Fruit fly (Drosophila melanogaster) whole organism, embryonic: ENCODE results near the gene CG1463.

Source experiments
- Abd-B ChIP-seq: fragments of 200-800 bp; sonication (Bioruptor generic); optimal IDR thresholded peaks from 2 replicates; lab custom pipeline; 2018; ENCODE audit warnings: missing biosample characterization, mild to moderate bottlenecking, missing genetic modification characterization, moderate library complexity
- Asciz ChIP-seq: fragments of 200-800 bp; sonication (Bioruptor generic); optimal IDR thresholded peaks from 2 replicates; lab custom pipeline; 2017; ENCODE audit warnings: missing biosample characterization, mild to moderate bottlenecking, missing genetic modification characterization, missing genetic modification reagents
- Atf-2 ChIP-seq: fragments of 200-800 bp; sonication (Bioruptor generic); optimal IDR thresholded peaks from 2 replicates; lab custom pipeline; 2016; ENCODE audit warnings: missing biosample characterization, missing genetic modification characterization
- CG10274 ChIP-seq: fragments of 200-800 bp; sonication (Bioruptor generic); optimal IDR thresholded peaks from 3 replicates; lab custom pipeline; 2017; ENCODE audit warnings: missing biosample characterization, mild to moderate bottlenecking, missing genetic modification characterization
- CG12219 ChIP-seq: fragments of 200-800 bp; sonication (Bioruptor generic); optimal IDR thresholded peaks from 3 replicates; lab custom pipeline; 2018; ENCODE audit warnings: missing biosample characterization, mild to moderate bottlenecking, missing genetic modification characterization
- CG12236 ChIP-seq: fragments of 200-800 bp; sonication (Bioruptor generic); optimal IDR thresholded peaks from 2 replicates; lab custom pipeline; 2016; ENCODE audit warnings: missing biosample characterization, missing genetic modification characterization
- CG13424 ChIP-seq: fragments of 200-800 bp; sonication (Bioruptor generic); optimal IDR thresholded peaks from 2 replicates; lab custom pipeline; 2019; ENCODE audit warnings: missing biosample characterization, mild to moderate bottlenecking, missing genetic modification characterization, moderate library complexity
- CG14860 ChIP-seq: fragments of 200-800 bp; sonication (Bioruptor generic); IDR thresholded peaks from 3 replicates; pipeline ENCODE4 v1.3.6; 2022; ENCODE audit warnings: missing biosample characterization, missing genetic modification characterization; ENCODE audit not compliant: partially characterized antibody
- CG1647 ChIP-seq: fragments of 200-800 bp; sonication (Bioruptor generic); optimal IDR thresholded peaks from 3 replicates; lab custom pipeline; 2016; ENCODE audit warnings: missing biosample characterization, missing genetic modification characterization
- CG17912 ChIP-seq: fragments of 200-800 bp; sonication (Bioruptor generic); optimal IDR thresholded peaks from 2 replicates; lab custom pipeline; 2018; ENCODE audit warnings: missing biosample characterization, mild to moderate bottlenecking, missing genetic modification characterization
- CG2712 ChIP-seq: fragments of 200-800 bp; optimal IDR thresholded peaks from 3 replicates; lab custom pipeline; 2019; ENCODE audit warnings: missing biosample characterization, mild to moderate bottlenecking, missing genetic modification characterization, moderate library complexity
- CG30431 ChIP-seq: fragments of 200-800 bp; sonication (Bioruptor generic); optimal IDR thresholded peaks from 2 replicates; lab custom pipeline; 2017; ENCODE audit warnings: missing biosample characterization, missing genetic modification characterization
- CG31441 ChIP-seq: fragments of 200-800 bp; sonication (Bioruptor generic); IDR thresholded peaks from 2 replicates; pipeline ENCODE4 v1.3.6; 2022; ENCODE audit warnings: missing biosample characterization, missing genetic modification characterization
- CG3726 ChIP-seq: fragments of 200-800 bp; sonication (Bioruptor generic); IDR thresholded peaks from 3 replicates; pipeline ENCODE4, ENCODE4 v1.3.6; 2022; ENCODE audit warnings: missing biosample characterization, missing genetic modification characterization
- CG3847 ChIP-seq: fragments of 200-800 bp; sonication (Bioruptor generic); IDR thresholded peaks from 2 replicates; pipeline ENCODE4 v1.3.6; 2022; ENCODE audit warnings: missing biosample characterization, missing genetic modification characterization
- CG6272 ChIP-seq: fragments of 200-800 bp; sonication (Bioruptor generic); IDR thresholded peaks from 2 replicates; pipeline ENCODE4 v1.3.6; 2022; ENCODE audit warnings: missing biosample characterization, missing genetic modification characterization
- CG7271 ChIP-seq: fragments of 200-800 bp; sonication (Bioruptor generic); optimal IDR thresholded peaks from 2 replicates; lab custom pipeline; 2018; ENCODE audit warnings: missing biosample characterization, mild to moderate bottlenecking, missing genetic modification characterization, moderate library complexity
- Chrac-16 ChIP-seq: fragments of 200-800 bp; sonication (Bioruptor generic); optimal IDR thresholded peaks from 3 replicates; lab custom pipeline; 2016; ENCODE audit warnings: missing biosample characterization, missing genetic modification characterization
- Dip3 ChIP-seq: fragments of 200-800 bp; sonication (Bioruptor generic); optimal IDR thresholded peaks from 3 replicates; lab custom pipeline; 2016; ENCODE audit warnings: missing biosample characterization, missing genetic modification characterization
- ERR ChIP-seq: fragments of 200-800 bp; sonication (Bioruptor generic); optimal IDR thresholded peaks from 2 replicates; lab custom pipeline; 2016; ENCODE audit warnings: missing biosample characterization, missing genetic modification characterization
- Fer3 ChIP-seq: fragments of 200-800 bp; sonication (Bioruptor generic); optimal IDR thresholded peaks from 2 replicates; lab custom pipeline; 2018; ENCODE audit warnings: missing biosample characterization, mild to moderate bottlenecking, missing genetic modification characterization, moderate library complexity
- HLH4C ChIP-seq: fragments of 200-800 bp; sonication (Bioruptor generic); IDR thresholded peaks from 3 replicates; pipeline ENCODE4 v1.3.6; 2022; ENCODE audit warnings: missing biosample characterization, missing genetic modification characterization; ENCODE audit not compliant: partially characterized antibody
- Hand ChIP-seq: fragments of 200-800 bp; sonication (Bioruptor generic); optimal IDR thresholded peaks from 2 replicates; lab custom pipeline; 2017; ENCODE audit warnings: mild to moderate bottlenecking, missing biosample characterization, missing genetic modification reagents, missing genetic modification characterization
- HmgD ChIP-seq: fragments of 200-800 bp; sonication (Bioruptor generic); optimal IDR thresholded peaks from 3 replicates; lab custom pipeline; 2016; ENCODE audit warnings: missing biosample characterization, missing genetic modification characterization
- Hmr ChIP-seq: fragments of 200-800 bp; sonication (Bioruptor generic); optimal IDR thresholded peaks from 3 replicates; lab custom pipeline; 2017; ENCODE audit warnings: mild to moderate bottlenecking, missing biosample characterization, missing genetic modification reagents, missing genetic modification characterization
- Lim3 ChIP-seq: fragments of 200-800 bp; sonication (Bioruptor generic); IDR thresholded peaks from 2 replicates; pipeline ENCODE4 v1.3.6; 2022; ENCODE audit warnings: missing biosample characterization, missing genetic modification characterization
- Myb ChIP-seq: fragments of 200-800 bp; sonication (Bioruptor generic); optimal IDR thresholded peaks from 2 replicates; lab custom pipeline; 2016; ENCODE audit warnings: missing biosample characterization, missing genetic modification characterization
- NFAT ChIP-seq: fragments of 200-800 bp; sonication (Bioruptor generic); IDR thresholded peaks from 2 replicates; pipeline ENCODE4 v1.3.6; 2022; ENCODE audit warnings: missing biosample characterization, missing genetic modification characterization
- NfI ChIP-seq: fragments of 200-800 bp; sonication (Bioruptor generic); optimal IDR thresholded peaks from 3 replicates; lab custom pipeline; 2018; ENCODE audit warnings: missing biosample characterization, mild to moderate bottlenecking, missing genetic modification characterization, moderate library complexity
- Stat92E ChIP-seq, 3 experiments: fragments of >200 bp in 2 of 3; fragments of 200-800 bp in 1 of 3; sonication (Bioruptor generic) in 1 of 3; optimal IDR thresholded peaks; 2 replicates each; lab custom pipeline; 2017 to 2019; ENCODE audit warnings: missing biosample characterization in 3 of 3, missing genetic modification characterization in 3 of 3, mild to moderate bottlenecking in 1 of 3, moderate library complexity in 1 of 3
- YL-1 ChIP-seq: fragments of 200-800 bp; sonication (Bioruptor generic); optimal IDR thresholded peaks from 3 replicates; lab custom pipeline; 2017; ENCODE audit warnings: missing biosample characterization, mild to moderate bottlenecking, missing genetic modification characterization
- amos ChIP-seq: fragments of 200-800 bp; sonication (Bioruptor generic); IDR thresholded peaks from 2 replicates; pipeline ENCODE4 v1.3.6; 2022; ENCODE audit warnings: missing biosample characterization, missing genetic modification characterization; ENCODE audit not compliant: partially characterized antibody
- az2 ChIP-seq: fragments of 200-800 bp; sonication (Bioruptor generic); optimal IDR thresholded peaks from 3 replicates; lab custom pipeline; 2016; ENCODE audit warnings: missing biosample characterization, missing genetic modification characterization
- bab2 ChIP-seq: fragments of 200-800 bp; sonication (Bioruptor generic); optimal IDR thresholded peaks from 2 replicates; lab custom pipeline; 2016; ENCODE audit warnings: missing biosample characterization, missing genetic modification characterization
- br ChIP-seq: fragments of >200 bp; optimal IDR thresholded peaks from 2 replicates; lab custom pipeline; 2017
- cad ChIP-seq: fragments of >200 bp; optimal IDR thresholded peaks from 2 replicates; lab custom pipeline; 2017; ENCODE audit warnings: missing biosample characterization, missing genetic modification characterization
- crp ChIP-seq, 2 experiments: fragments of 200-800 bp; sonication (Bioruptor generic); optimal IDR thresholded peaks; 2 replicates in 1 of 2; 3 replicates in 1 of 2; lab custom pipeline; 2017; ENCODE audit warnings: missing biosample characterization in 2 of 2, missing genetic modification characterization in 2 of 2, mild to moderate bottlenecking in 1 of 2, moderate library complexity in 1 of 2
- grau ChIP-seq: fragments of 200-800 bp; optimal IDR thresholded peaks from 3 replicates; lab custom pipeline; 2019; ENCODE audit warnings: missing biosample characterization, mild to moderate bottlenecking, missing genetic modification characterization, moderate library complexity
- gt ChIP-seq: fragments of 200-800 bp; sonication (Bioruptor generic); IDR thresholded peaks from 2 replicates; pipeline ENCODE4 v1.3.6; 2022; ENCODE audit warnings: missing biosample characterization, missing genetic modification characterization
- lab ChIP-seq: fragments of 200-800 bp; sonication (Bioruptor generic); optimal IDR thresholded peaks from 3 replicates; lab custom pipeline; 2017; ENCODE audit warnings: missing biosample characterization, missing genetic modification characterization, mild to moderate bottlenecking, moderate library complexity, missing genetic modification reagents
- nerfin-1 ChIP-seq: fragments of 200-800 bp; sonication (Bioruptor generic); optimal IDR thresholded peaks from 3 replicates; lab custom pipeline; 2019; ENCODE audit warnings: missing biosample characterization, mild to moderate bottlenecking, missing genetic modification characterization, moderate library complexity
- org-1 ChIP-seq: fragments of 200-800 bp; sonication (Bioruptor generic); optimal IDR thresholded peaks from 2 replicates; lab custom pipeline; 2017; ENCODE audit warnings: missing biosample characterization, missing genetic modification characterization
- row ChIP-seq: fragments of 200-800 bp; sonication (Bioruptor generic); IDR thresholded peaks from 3 replicates; pipeline ENCODE4 v1.3.6; 2022; ENCODE audit warnings: missing biosample characterization, missing genetic modification characterization
- run ChIP-seq: fragments of 200-800 bp; sonication (Bioruptor generic); optimal IDR thresholded peaks from 3 replicates; lab custom pipeline; 2018; ENCODE audit warnings: missing biosample characterization, mild to moderate bottlenecking, missing genetic modification characterization
- sens ChIP-seq: fragments of 200-800 bp; sonication (Bioruptor generic); peaks from one replicate; lab custom pipeline; 2016; ENCODE audit warnings: missing biosample characterization, missing genetic modification characterization
- seq ChIP-seq: fragments of 200-800 bp; sonication (Bioruptor generic); IDR thresholded peaks from 2 replicates; pipeline ENCODE4 v1.3.6; 2022; ENCODE audit warnings: missing biosample characterization, missing genetic modification characterization
- sqz ChIP-seq: fragments of 200-800 bp; sonication (Bioruptor generic); optimal IDR thresholded peaks from 3 replicates; lab custom pipeline; 2018; ENCODE audit warnings: missing biosample characterization, mild to moderate bottlenecking, missing genetic modification characterization
- sug ChIP-seq: fragments of 200-800 bp; optimal IDR thresholded peaks from 2 replicates; lab custom pipeline; 2019; ENCODE audit warnings: missing biosample characterization, mild to moderate bottlenecking, missing genetic modification characterization, moderate library complexity
- vfl ChIP-seq: fragments of 200-800 bp; sonication (Bioruptor generic); optimal IDR thresholded peaks from 2 replicates; lab custom pipeline; 2016; ENCODE audit warnings: missing biosample characterization, missing genetic modification characterization
- wek ChIP-seq: fragments of 200-800 bp; sonication (Bioruptor generic); optimal IDR thresholded peaks from 3 replicates; lab custom pipeline; 2018; ENCODE audit warnings: missing biosample characterization, mild to moderate bottlenecking, missing genetic modification characterization, moderate library complexity
- zf30C ChIP-seq: fragments of 200-800 bp; sonication (Bioruptor generic); optimal IDR thresholded peaks from 3 replicates; lab custom pipeline; 2018; ENCODE audit warnings: missing biosample characterization, mild to moderate bottlenecking, missing genetic modification characterization

The CG1463 gene

dm6 chrX:12583870-12584390 is 27.5 kb downstream of the CG1463 start (continued):
- TF ChIP-seq CG3847 (GFP tag; lab: Robert Waterston, UW) (no peak), HLH4C (no peak), CG13424 (tag; lab: Kevin White, UChicago) (no peak), CG17912 (GFP tag; lab: Kevin White, UChicago) (no peak), ERR (GFP tag; lab: Kevin White, UChicago) (no peak), HmgD (GFP tag; lab: Kevin White, UChicago) (no peak), Hand (GFP tag; lab: Kevin White, UChicago) (no peak), amos (GFP tag; lab: Robert Waterston, UW) (no peak), CG12219 (no peak), nerfin-1 (tag; lab: Kevin White, UChicago) (peak; percentile 56), Myb (no peak), az2 (GFP tag; lab: Kevin White, UChicago) (no peak), cad (GFP tag; lab: Kevin White, UChicago) (no peak), CG7271 (tag; lab: Kevin White, UChicago) (no peak), gt (GFP tag; lab: Robert Waterston, UW) (no peak), seq (GFP tag; lab: Robert Waterston, UW) (no peak), Dip3 (GFP tag; lab: Kevin White, UChicago) (no peak), wek (GFP tag; lab: Kevin White, UChicago) (no peak), lab (GFP tag; lab: Kevin White, UChicago) (peak; percentile 49), NfI (GFP tag; lab: Kevin White, UChicago) (no peak), NFAT (GFP tag; lab: Robert Waterston, UW) (no peak), org-1 (GFP tag; lab: Kevin White, UChicago) (no peak), Chrac-16 (no peak), crp (GFP tag; optimal IDR thresholded peaks at IDR 0.05; lab: Kevin White, UChicago) (no peak), CG14860 (GFP tag; lab: Robert Waterston, UW) (no peak), sens (GFP tag; lab: Kevin White, UChicago) (peak; percentile 66), br (lab: Kevin White, UChicago) (no peak), row (GFP tag; lab: Robert Waterston, UW) (0 out of 3 replicates have a peak, but pooled peaks have one; percentile 20), CG10274 (GFP tag; lab: Kevin White, UChicago) (no peak), CG6272 (GFP tag; lab: Robert Waterston, UW) (no peak), grau (peak; percentile 15), CG1647 (GFP tag; lab: Kevin White, UChicago) (no peak), bab2 (no peak), CG12236 (GFP tag; lab: Kevin White, UChicago) (no peak), sug (no peak), sqz (GFP tag; lab: Kevin White, UChicago) (peak; percentile 68), zf30C (GFP tag; lab: Kevin White, UChicago) (no peak), Asciz (GFP tag; lab: Kevin White, UChicago) (no peak), CG2712 (tag; lab: Kevin White, UChicago) (peak; percentile 2), Lim3 (no peak), run (tag; lab: Kevin White, UChicago) (no peak), CG3726 (GFP tag; lab: Robert Waterston, UW) (no peak), vfl (GFP tag; lab: Kevin White, UChicago) (no peak), CG31441 (GFP tag; lab: Robert Waterston, UW) (no peak), YL-1 (no peak), Atf-2 (no peak), Abd-B (no peak), Hmr (GFP tag; lab: Kevin White, UChicago) (no peak), Stat92E (GFP tag; optimal IDR thresholded peaks at IDR 0.05; lab: Kevin White, UChicago) (no peak), Fer3 (tag; lab: Kevin White, UChicago) (peak; percentile 7), CG30431 (no peak)
